Worm (Caenorhabditis elegans) whole organism, young adult: ENCODE data around the gene C48D1.1.

Source experiments
- B0261.1 ChIP-seq: sonication (generic microtip); optimal IDR thresholded peaks from 2 replicates; lab custom pipeline; 2016; ENCODE audit warnings: mild to moderate bottlenecking, missing genetic modification characterization, moderate library complexity, missing compliant biosample characterization
- B0336.3 ChIP-seq: fragments of 200-800 bp; sonication (Bioruptor generic); IDR thresholded peaks from 2 replicates; pipeline ENCODE4 v1.3.6; 2022; ENCODE audit warnings: missing genetic modification characterization, missing compliant biosample characterization
- F22D6.2 ChIP-seq: sonication (generic microtip); optimal IDR thresholded peaks from 2 replicates; lab custom pipeline; 2016; ENCODE audit warnings: mild to moderate bottlenecking, missing genetic modification characterization, missing compliant biosample characterization
- F23B12.7 ChIP-seq: sonication (generic microtip); optimal IDR thresholded peaks from 2 replicates; lab custom pipeline; 2017; ENCODE audit warnings: missing genetic modification characterization, mild to moderate bottlenecking, missing compliant biosample characterization, antibody characterized with exemption, moderate library complexity; ENCODE audit not compliant: insufficient read depth
- F37B4.10 ChIP-seq: fragments of 200-800 bp; sonication (Bioruptor generic); IDR thresholded peaks from 2 replicates; pipeline ENCODE4 v1.3.6; 2022; ENCODE audit warnings: missing genetic modification characterization, missing compliant biosample characterization
- F39B2.1 ChIP-seq: fragments of 200-800 bp; sonication (Bioruptor generic); IDR thresholded peaks from 2 replicates; pipeline ENCODE4 v1.3.6; 2022; ENCODE audit warnings: missing genetic modification reagents, missing genetic modification characterization, missing compliant biosample characterization
- K11D2.4 ChIP-seq: fragments of 200-800 bp; sonication (Bioruptor generic); IDR thresholded peaks from 2 replicates; pipeline ENCODE4 v1.3.6; 2022; ENCODE audit warnings: missing genetic modification reagents, missing genetic modification characterization, missing compliant biosample characterization
- T07F8.4 ChIP-seq: sonication (generic microtip); optimal IDR thresholded peaks from 2 replicates; lab custom pipeline; 2016; ENCODE audit warnings: mild to moderate bottlenecking, missing genetic modification characterization, moderate library complexity, missing compliant biosample characterization
- Y79H2A.3 ChIP-seq: fragments of 200-800 bp; sonication (Bioruptor generic); conservative IDR thresholded peaks from 2 replicates; pipeline ENCODE4 v1.3.6; 2022; ENCODE audit warnings: missing genetic modification reagents, missing genetic modification characterization, missing compliant biosample characterization
- Y95B8A.8 ChIP-seq: fragments of 200-800 bp; sonication (Bioruptor generic); IDR thresholded peaks from 2 replicates; pipeline ENCODE4 v1.3.6; 2022; ENCODE audit warnings: missing genetic modification reagents, missing genetic modification characterization, missing compliant biosample characterization
- ama-1 ChIP-seq, 3 experiments: fragments of 150-350 bp in 1 of 3; sonication (generic microtip) in 2 of 3; optimal IDR thresholded peaks; 2 replicates each; lab custom pipeline; 2014 to 2018; ENCODE audit warnings: missing biosample characterization in 2 of 3, missing genetic modification characterization in 2 of 3, missing genetic modification reagents in 2 of 3
- aptf-2 ChIP-seq: fragments of 200-800 bp; sonication (Bioruptor generic); conservative IDR thresholded peaks from 2 replicates; pipeline ENCODE4 v1.3.6; 2022; ENCODE audit warnings: missing genetic modification reagents, missing genetic modification characterization, missing compliant biosample characterization
- athp-1 ChIP-seq: sonication (generic microtip); optimal IDR thresholded peaks from 2 replicates; lab custom pipeline; 2017; ENCODE audit warnings: mild to moderate bottlenecking, missing genetic modification characterization, missing compliant biosample characterization
- attf-5 ChIP-seq: fragments of 200-800 bp; sonication (Bioruptor generic); optimal IDR thresholded peaks from 2 replicates; lab custom pipeline; 2018; ENCODE audit warnings: mild to moderate bottlenecking, missing genetic modification characterization, missing compliant biosample characterization
- bed-2 ChIP-seq: fragments of 200-800 bp; sonication (Bioruptor generic); IDR thresholded peaks from 2 replicates; pipeline ENCODE4 v1.3.6; 2022; ENCODE audit warnings: missing genetic modification reagents, missing genetic modification characterization, missing compliant biosample characterization
- ceh-79 ChIP-seq: sonication (generic microtip); optimal IDR thresholded peaks from 2 replicates; lab custom pipeline; 2017; ENCODE audit warnings: mild to moderate bottlenecking, missing genetic modification characterization, missing compliant biosample characterization
- dox-1 ChIP-seq: fragments of 200-800 bp; sonication (Bioruptor generic); IDR thresholded peaks from 2 replicates; pipeline ENCODE4 v1.3.6; 2022; ENCODE audit warnings: missing genetic modification reagents, missing genetic modification characterization, missing compliant biosample characterization
- dpff-1 ChIP-seq: sonication (generic microtip); optimal IDR thresholded peaks from 2 replicates; lab custom pipeline; 2017; ENCODE audit warnings: mild to moderate bottlenecking, missing genetic modification characterization, missing compliant biosample characterization
- efl-1 ChIP-seq: fragments of 150-350 bp; optimal IDR thresholded peaks from 2 replicates; lab custom pipeline; 2014; ENCODE audit warnings: missing biosample characterization, missing genetic modification reagents, missing genetic modification characterization
- egl-18 ChIP-seq: fragments of 200-800 bp; sonication (Bioruptor generic); IDR thresholded peaks from 2 replicates; pipeline ENCODE4 v1.3.6; 2022; ENCODE audit warnings: missing genetic modification reagents, missing genetic modification characterization, missing compliant biosample characterization
- fkh-3 ChIP-seq: sonication (generic microtip); optimal IDR thresholded peaks from 2 replicates; lab custom pipeline; 2016; ENCODE audit warnings: mild to moderate bottlenecking, missing genetic modification characterization, missing compliant biosample characterization
- him-1 ChIP-seq: sonication (generic microtip); optimal IDR thresholded peaks from 2 replicates; lab custom pipeline; 2016; ENCODE audit warnings: missing genotype, missing genetic modification reagents, missing genetic modification characterization, missing compliant biosample characterization
- hlh-12 ChIP-seq: sonication (generic microtip); optimal IDR thresholded peaks from 2 replicates; lab custom pipeline; 2016; ENCODE audit warnings: missing genetic modification characterization, missing compliant biosample characterization
- hmg-1.2 ChIP-seq: fragments of 200-800 bp; sonication (Bioruptor generic); IDR thresholded peaks from 2 replicates; pipeline ENCODE4 v1.3.6; 2022; ENCODE audit warnings: missing genetic modification reagents, missing genetic modification characterization, missing compliant biosample characterization
- hmg-20 ChIP-seq: fragments of 200-800 bp; sonication (Bioruptor generic); IDR thresholded peaks from 2 replicates; pipeline ENCODE4 v1.3.6; 2022; ENCODE audit warnings: missing genetic modification reagents, missing genetic modification characterization, missing compliant biosample characterization
- hsf-1 ChIP-seq: fragments of 200-800 bp; sonication (Bioruptor generic); IDR thresholded peaks from 2 replicates; pipeline ENCODE4 v1.3.6; 2022; ENCODE audit warnings: missing genetic modification reagents, missing genetic modification characterization, missing compliant biosample characterization
- lin-26 ChIP-seq: fragments of 200-800 bp; sonication (Bioruptor generic); IDR thresholded peaks from 2 replicates; pipeline ENCODE4 v1.3.6; 2022; ENCODE audit warnings: missing genetic modification reagents, missing genetic modification characterization, missing compliant biosample characterization
- lsl-1 ChIP-seq: fragments of 200-800 bp; sonication (Bioruptor generic); optimal IDR thresholded peaks from 2 replicates; lab custom pipeline; 2018; ENCODE audit warnings: mild to moderate bottlenecking, missing genetic modification characterization, moderate library complexity, missing compliant biosample characterization
- lsy-27 ChIP-seq: sonication (generic microtip); optimal IDR thresholded peaks from 2 replicates; lab custom pipeline; 2017; ENCODE audit warnings: missing genetic modification characterization, mild to moderate bottlenecking, missing compliant biosample characterization, antibody characterized with exemption, missing genotype, borderline replicate concordance; ENCODE audit not compliant: insufficient read depth
- madf-3 ChIP-seq: fragments of 200-800 bp; sonication (Bioruptor generic); IDR thresholded peaks from 2 replicates; pipeline ENCODE4 v1.3.6; 2022; ENCODE audit warnings: missing genetic modification reagents, missing genetic modification characterization, missing compliant biosample characterization
- madf-6 ChIP-seq: fragments of 200-800 bp; sonication (Bioruptor generic); IDR thresholded peaks from 2 replicates; pipeline ENCODE4 v1.3.6; 2022; ENCODE audit warnings: missing genetic modification reagents, missing genetic modification characterization, missing compliant biosample characterization
- mel-28 ChIP-seq: sonication (generic microtip); optimal IDR thresholded peaks from 2 replicates; lab custom pipeline; 2016; ENCODE audit warnings: borderline replicate concordance, mild to moderate bottlenecking, missing genetic modification characterization, missing compliant biosample characterization
- nfyb-1 ChIP-seq: fragments of 200-800 bp; sonication (Bioruptor generic); IDR thresholded peaks from 2 replicates; pipeline ENCODE4 v1.3.6; 2022; ENCODE audit warnings: missing genetic modification reagents, missing genetic modification characterization, missing compliant biosample characterization
- nhr-120 ChIP-seq: fragments of 200-800 bp; sonication (Bioruptor generic); IDR thresholded peaks from 2 replicates; pipeline ENCODE4 v1.3.6; 2022; ENCODE audit warnings: missing genetic modification characterization, missing compliant biosample characterization
- nhr-179 ChIP-seq: sonication (generic microtip); optimal IDR thresholded peaks from 2 replicates; lab custom pipeline; 2016; ENCODE audit warnings: mild to moderate bottlenecking, missing genetic modification characterization, missing compliant biosample characterization
- nhr-80 ChIP-seq: sonication (generic microtip); optimal IDR thresholded peaks from 2 replicates; lab custom pipeline; 2016; ENCODE audit warnings: missing genetic modification characterization, missing compliant biosample characterization
- pha-4 ChIP-seq: fragments of 150-350 bp; sonication (generic microtip); optimal IDR thresholded peaks from 2 replicates; lab custom pipeline; 2014; ENCODE audit warnings: missing biosample characterization, missing genetic modification reagents, missing genetic modification characterization
- rcor-1 ChIP-seq: fragments of 200-800 bp; sonication (Bioruptor generic); IDR thresholded peaks from 2 replicates; pipeline ENCODE4 v1.3.6; 2022; ENCODE audit warnings: missing genetic modification reagents, missing genetic modification characterization, missing compliant biosample characterization
- rpc-1 ChIP-seq, 2 experiments: fragments of 150-350 bp in 1 of 2; sonication (generic microtip) in 1 of 2; optimal IDR thresholded peaks; 2 replicates each; lab custom pipeline; 2014 to 2018; ENCODE audit warnings: missing biosample characterization in 1 of 2, missing genetic modification characterization in 1 of 2, missing genetic modification reagents in 1 of 2, missing genotype in 1 of 2
- sea-2 ChIP-seq: fragments of 200-800 bp; sonication (Bioruptor generic); IDR thresholded peaks from 2 replicates; pipeline ENCODE4 v1.3.6; 2022; ENCODE audit warnings: missing genetic modification characterization, missing compliant biosample characterization
- snpc-3.4 ChIP-seq: sonication (generic microtip); optimal IDR thresholded peaks from 2 replicates; lab custom pipeline; 2017; ENCODE audit warnings: missing genetic modification characterization, mild to moderate bottlenecking, missing compliant biosample characterization, antibody characterized with exemption, moderate library complexity, missing genotype, missing genetic modification reagents
- somi-1 ChIP-seq: fragments of 200-800 bp; sonication (Bioruptor generic); optimal IDR thresholded peaks from 2 replicates; lab custom pipeline; 2018; ENCODE audit warnings: mild to moderate bottlenecking, missing genetic modification characterization, missing compliant biosample characterization
- xnd-1 ChIP-seq: sonication (generic microtip); optimal IDR thresholded peaks from 2 replicates; lab custom pipeline; 2016; ENCODE audit warnings: missing genotype, missing genetic modification reagents, missing genetic modification characterization, missing compliant biosample characterization
- zfh-2 ChIP-seq: fragments of 200-800 bp; sonication (Bioruptor generic); conservative IDR thresholded peaks from 2 replicates; pipeline ENCODE4 v1.3.6; 2022; ENCODE audit warnings: missing genetic modification reagents, missing genetic modification characterization, missing compliant biosample characterization
- ztf-25 ChIP-seq: fragments of 200-800 bp; sonication (Bioruptor generic); IDR thresholded peaks from 2 replicates; pipeline ENCODE4 v1.3.6; 2022; ENCODE audit warnings: missing genetic modification reagents, missing genetic modification characterization, missing compliant biosample characterization
- ztf-28 ChIP-seq: fragments of 200-800 bp; sonication (Bioruptor generic); IDR thresholded peaks from 2 replicates; pipeline ENCODE4 v1.3.6; 2022; ENCODE audit warnings: missing genetic modification reagents, missing genetic modification characterization, missing compliant biosample characterization

C48D1.1 gene

ce11 chrIV:13238943-13239861 lies 42.0 kb upstream of the C48D1.1 start, which contains the start of gene tag-115:
TSS of gene tag-115 (minus strand) at chrIV:13239414.
- TF ChIP-seq ceh-79: no peak
- TF ChIP-seq lin-26 (GFP tag; lab: Robert Waterston, UW): peak; percentile 85
- no peak for TF ChIP-seq lsy-27 (tag; lab: Kevin White, UChicago)
- TF ChIP-seq hsf-1: peak; percentile 69; the same call in 1 of the 2 replicates
- peak; percentile 21 for TF ChIP-seq B0261.1 (tag; lab: Kevin White, UChicago)
- no peak for TF ChIP-seq bed-2
- TF ChIP-seq dox-1: peak; percentile 75
- TF ChIP-seq fkh-3: peak; percentile 49
- no peak for TF ChIP-seq nhr-80 (tag; lab: Kevin White, UChicago)
- TF ChIP-seq ztf-25 (GFP tag; lab: Robert Waterston, UW): no peak
- peak; percentile 80; the same call in 1 of the 2 replicates for TF ChIP-seq F39B2.1
- TF ChIP-seq pha-4: no peak
- TF ChIP-seq ztf-28 (GFP tag; lab: Robert Waterston, UW): no peak
- TF ChIP-seq hmg-1.2 (GFP tag; lab: Robert Waterston, UW): peak; percentile 44; the same call in 1 of the 2 replicates
- 0 out of 2 replicates have a peak, but pooled peaks have one; percentile 18 for TF ChIP-seq hmg-20 (GFP tag; lab: Robert Waterston, UW)
- no peak for TF ChIP-seq Y79H2A.3 (GFP tag; lab: Robert Waterston, UW)
- TF ChIP-seq T07F8.4 (tag; lab: Kevin White, UChicago): no peak
- no peak for TF ChIP-seq aptf-2 (GFP tag; lab: Robert Waterston, UW)
- no peak for TF ChIP-seq egl-18 (GFP tag; lab: Robert Waterston, UW)
- TF ChIP-seq efl-1 (GFP tag; lab: Kevin White, UChicago): peak; percentile 6
- no peak for TF ChIP-seq dpff-1 (tag; lab: Kevin White, UChicago)
- peak; percentile 5 for TF ChIP-seq attf-5 (GFP tag; lab: Kevin White, UChicago)
- TF ChIP-seq B0336.3: peak; percentile 83
- peak; percentile 66 for TF ChIP-seq snpc-3.4 (tag; lab: Kevin White, UChicago)
- no peak for TF ChIP-seq hlh-12 (tag; lab: Kevin White, UChicago)
- TF ChIP-seq F37B4.10 (GFP tag; lab: Robert Waterston, UW): no peak
- TF ChIP-seq ama-1 (optimal IDR thresholded peaks at IDR 0.05; lab: Kevin White, UChicago): peak; percentile 23
- TF ChIP-seq ama-1 (GFP tag; optimal IDR thresholded peaks at IDR 0.05; lab: Kevin White, UChicago): peak; percentile 86 to 94
- no peak for TF ChIP-seq F22D6.2
- peak; percentile 46 for TF ChIP-seq F23B12.7
- no peak for TF ChIP-seq rpc-1 (optimal IDR thresholded peaks at IDR 0.05; lab: Kevin White, UChicago)
- peak; percentile 62 for TF ChIP-seq rpc-1 (tag; optimal IDR thresholded peaks at IDR 0.05; lab: Kevin White, UChicago)
- peak; percentile 64 for TF ChIP-seq Y95B8A.8 (GFP tag; lab: Robert Waterston, UW)
- peak; percentile 54 for TF ChIP-seq xnd-1 (tag; lab: Kevin White, UChicago)
- peak; percentile 80 for TF ChIP-seq madf-6 (GFP tag; lab: Robert Waterston, UW)
- TF ChIP-seq lsl-1 (GFP tag; lab: Kevin White, UChicago): peak; percentile 66
- TF ChIP-seq athp-1 (tag; lab: Kevin White, UChicago): peak; percentile 18
- no peak for TF ChIP-seq mel-28 (tag; lab: Kevin White, UChicago)
- TF ChIP-seq zfh-2 (GFP tag; lab: Robert Waterston, UW): no peak
- peak; percentile 70 for TF ChIP-seq madf-3 (GFP tag; lab: Robert Waterston, UW)
- TF ChIP-seq K11D2.4 (GFP tag; lab: Robert Waterston, UW): no peak
- no peak for TF ChIP-seq sea-2 (GFP tag; lab: Robert Waterston, UW)
- TF ChIP-seq somi-1 (GFP tag; lab: Kevin White, UChicago): no peak
- peak; percentile 50 for TF ChIP-seq rcor-1
- no peak for TF ChIP-seq nhr-120 (GFP tag; lab: Robert Waterston, UW)
- TF ChIP-seq him-1 (tag; lab: Kevin White, UChicago): no peak
- no peak for TF ChIP-seq nhr-179 (tag; lab: Kevin White, UChicago)
- TF ChIP-seq nfyb-1 (GFP tag; lab: Robert Waterston, UW): peak; percentile 82
